Fruit fly (Drosophila melanogaster): Measurements from ENCODE around the gene ppk5.

Gene ppk5

dm6 chr3L:21509488-21510122 lies 24.9 kb upstream of the ppk5 start (continued):
- TF ChIP-seq HLH4C (GFP tag; IDR thresholded peaks at IDR 0.05; ENCODE audit: partially characterized antibody) (no peak), Awh (GFP tag; IDR thresholded peaks at IDR 0.05) (peak; percentile 44; the same call in 1 of the 2 replicates), bsh (GFP tag; optimal IDR thresholded peaks at IDR 0.05) (peak in 1 of 2 experiments; percentile 53), lola (GFP tag; optimal IDR thresholded peaks at IDR 0.05) (peak in 1 of 3 experiments; percentile 25), caup (GFP tag; optimal IDR thresholded peaks at IDR 0.05; ENCODE audit: severe bottlenecking) (peak; percentile 13), chn (GFP tag; optimal IDR thresholded peaks at IDR 0.05) (peak; percentile 10), abd-A (tag; optimal IDR thresholded peaks at IDR 0.05) (no peak), kah (GFP tag; optimal IDR thresholded peaks at IDR 0.05) (no peak), CG6791 (GFP tag; IDR thresholded peaks at IDR 0.05; ENCODE audit: partially characterized antibody) (0 out of 3 replicates have a peak, but pooled peaks have one; percentile 26), maf-S (GFP tag; optimal IDR thresholded peaks at IDR 0.05) (peak; percentile 12), Hr3 (GFP tag; optimal IDR thresholded peaks at IDR 0.05) (peak; percentile 38), CG16813 (GFP tag; IDR thresholded peaks at IDR 0.05; ENCODE audit: partially characterized antibody) (no peak), Aef1 (GFP tag; IDR thresholded peaks at IDR 0.05) (no peak), ro (GFP tag; IDR thresholded peaks at IDR 0.05) (no peak), CG6654 (GFP tag; optimal IDR thresholded peaks at IDR 0.05) (no peak), CG4282 (GFP tag; optimal IDR thresholded peaks at IDR 0.05) (no peak), CG12155 (GFP tag; optimal IDR thresholded peaks at IDR 0.05) (peak; percentile 16), CG3163 (GFP tag; optimal IDR thresholded peaks at IDR 0.05) (peak; percentile 93), Taf1 (GFP tag; IDR thresholded peaks at IDR 0.05) (no peak), hbn (GFP tag; IDR thresholded peaks at IDR 0.05; ENCODE audit: partially characterized antibody) (no peak), CG1647 (GFP tag; optimal IDR thresholded peaks at IDR 0.05) (no peak), Gug (GFP tag; IDR thresholded peaks at IDR 0.05) (peak; percentile 41; the same call in 1 of the 4 replicates), CG18476 (GFP tag; optimal IDR thresholded peaks at IDR 0.05) (peak; percentile 5), CG9437 (GFP tag; optimal IDR thresholded peaks at IDR 0.05) (peak; percentile 19), danr (GFP tag; IDR thresholded peaks at IDR 0.05) (no peak), D19B (GFP tag; optimal IDR thresholded peaks at IDR 0.05) (no peak), CG17568 (GFP tag; optimal IDR thresholded peaks at IDR 0.05) (no peak), CG11093 (GFP tag; IDR thresholded peaks at IDR 0.05) (no peak), CG12659 (GFP tag; optimal IDR thresholded peaks at IDR 0.05) (peak; percentile 31), seq (GFP tag; IDR thresholded peaks at IDR 0.05) (no peak), CTCF (GFP tag; optimal IDR thresholded peaks at IDR 0.05) (no peak), Lim3 (GFP tag; IDR thresholded peaks at IDR 0.05) (no peak), Ptx1 (GFP tag; IDR thresholded peaks at IDR 0.05) (peak; percentile 28; the same call in 1 of the 2 replicates), CG11695 (GFP tag; IDR thresholded peaks at IDR 0.05) (peak; percentile 43; the same call in 1 of the 3 replicates), Fer2 (tag; optimal IDR thresholded peaks at IDR 0.05) (no peak), slp2 (GFP tag; optimal IDR thresholded peaks at IDR 0.05) (peak; percentile 23), run (tag; optimal IDR thresholded peaks at IDR 0.05) (no peak), CG5245 (GFP tag; optimal IDR thresholded peaks at IDR 0.05) (peak; percentile 14), TFAM (GFP tag; optimal IDR thresholded peaks at IDR 0.05) (no peak), CG8089 (GFP tag; optimal IDR thresholded peaks at IDR 0.05) (no peak), Mrtf (GFP tag; IDR thresholded peaks at IDR 0.05) (no peak), ATbp (GFP tag; optimal IDR thresholded peaks at IDR 0.05) (peak; percentile 25), sr (GFP tag; IDR thresholded peaks at IDR 0.05) (no peak), bbx (GFP tag; IDR thresholded peaks at IDR 0.05; ENCODE audit: partially characterized antibody) (no peak; the same call in 1 of the 2 replicates), pzg (GFP tag; optimal IDR thresholded peaks at IDR 0.05) (no peak), ERR (GFP tag; optimal IDR thresholded peaks at IDR 0.05) (no peak), lmd (GFP tag; IDR thresholded peaks at IDR 0.05) (no peak), gfzf (GFP tag; optimal IDR thresholded peaks at IDR 0.05) (no peak), CG3838 (GFP tag; optimal IDR thresholded peaks at IDR 0.05) (no peak), CG14710 (tag; optimal IDR thresholded peaks at IDR 0.05) (peak; percentile 20)

All from whole organism, embryonic.